Worm (Caenorhabditis elegans) whole organism, L1 larva: Measurements from ENCODE around the gene nhr-14.

ENCODE experiments used
- blmp-1 ChIP-seq: fragments of 150-350 bp; optimal IDR thresholded peaks from 2 replicates; lab custom pipeline; 2014; ENCODE audit warnings: missing biosample characterization, missing genetic modification characterization
- ztf-11 ChIP-seq, 2 experiments: sonication (generic microtip); optimal IDR thresholded peaks; 2 replicates each; lab custom pipeline; 2016 to 2017; ENCODE audit warnings: missing genetic modification characterization in 2 of 2, missing biosample characterization in 1 of 2, missing compliant biosample characterization in 1 of 2

- TF ChIP-seq blmp-1 (no peak), ztf-11 (tag; optimal IDR thresholded peaks at IDR 0.05; lab: Kevin White, UChicago) (no peak)
Observed at ce11 chrX:8495005-8495404, 19.0 kb upstream of the nhr-14 start, which contains the start of gene T01B10.5.
